Fruit fly (Drosophila melanogaster) whole organism, embryonic: ENCODE results near the gene CG14667.

Source experiments
- CG1603 ChIP-seq: fragments of 200-800 bp; sonication (Bioruptor generic); optimal IDR thresholded peaks from 2 replicates; lab custom pipeline; 2019; ENCODE audit warnings: missing biosample characterization, mild to moderate bottlenecking, missing genetic modification characterization, moderate library complexity
- CG17568 ChIP-seq: fragments of 200-800 bp; sonication (Bioruptor generic); optimal IDR thresholded peaks from 2 replicates; lab custom pipeline; 2018; ENCODE audit warnings: missing biosample characterization, mild to moderate bottlenecking, missing genetic modification characterization, moderate library complexity
- CG2875 ChIP-seq: fragments of 200-800 bp; sonication (Bioruptor generic); optimal IDR thresholded peaks from 2 replicates; lab custom pipeline; 2017; ENCODE audit warnings: missing biosample characterization, mild to moderate bottlenecking, missing genetic modification characterization, missing genetic modification reagents
- CG3163 ChIP-seq: fragments of 200-800 bp; sonication (Bioruptor generic); optimal IDR thresholded peaks from 3 replicates; lab custom pipeline; 2016; ENCODE audit warnings: missing biosample characterization, missing genetic modification characterization
- HLH3B ChIP-seq: fragments of 200-800 bp; sonication (Bioruptor generic); IDR thresholded peaks from 2 replicates; pipeline ENCODE4 v1.3.6; 2022; ENCODE audit warnings: missing biosample characterization, missing genetic modification characterization
- Hsf ChIP-seq: fragments of 200-800 bp; sonication (Bioruptor generic); optimal IDR thresholded peaks from 3 replicates; lab custom pipeline; 2016; ENCODE audit warnings: missing biosample characterization, missing genetic modification characterization
- chif ChIP-seq, 2 experiments: fragments of 200-800 bp; sonication (Bioruptor generic); optimal IDR thresholded peaks; 3 replicates each; lab custom pipeline; 2016; ENCODE audit warnings: missing biosample characterization in 2 of 2, missing genetic modification characterization in 2 of 2

dm6 chr3R:5376612-5377011 is 1.8 kb downstream of the CG14667 start, which contains the start of gene 7B2:
- no peak for TF ChIP-seq CG3163 (GFP tag; lab: Kevin White, UChicago)
- no peak for TF ChIP-seq CG1603 (tag; lab: Kevin White, UChicago)
- no peak for TF ChIP-seq HLH3B (GFP tag; lab: Robert Waterston, UW)
- no peak for TF ChIP-seq Hsf (GFP tag; lab: Kevin White, UChicago)
- TF ChIP-seq chif (GFP tag; optimal IDR thresholded peaks at IDR 0.05; lab: Kevin White, UChicago) = no peak
- no peak for TF ChIP-seq CG2875 (GFP tag; lab: Kevin White, UChicago)
- TF ChIP-seq CG17568 = no peak
